Worm (Caenorhabditis elegans) whole organism, mixed stage, embryonic: ENCODE results near the gene F45G2.9.

Experiments
- M03D4.4 ChIP-seq: sonication (generic microtip); optimal IDR thresholded peaks from 2 replicates; lab custom pipeline; 2017; ENCODE audit warnings: mild to moderate bottlenecking, missing genetic modification characterization, missing compliant biosample characterization
- bed-3 ChIP-seq: fragments of 200-800 bp; sonication (Bioruptor generic); optimal IDR thresholded peaks from 3 replicates; lab custom pipeline; 2018; ENCODE audit warnings: mild to moderate bottlenecking, missing genetic modification characterization, moderate library complexity, missing compliant biosample characterization
- blmp-1 ChIP-seq: fragments of 150-350 bp; optimal IDR thresholded peaks from 2 replicates; lab custom pipeline; 2014; ENCODE audit warnings: missing biosample characterization, missing genetic modification characterization
- ceh-39 ChIP-seq: fragments of 150-350 bp; optimal IDR thresholded peaks from 2 replicates; lab custom pipeline; 2014; ENCODE audit warnings: missing biosample characterization, missing genetic modification characterization
- ceh-43 ChIP-seq: fragments of 200-800 bp; sonication (Bioruptor generic); optimal IDR thresholded peaks from 2 replicates; lab custom pipeline; 2018; ENCODE audit warnings: mild to moderate bottlenecking, missing genetic modification characterization, moderate library complexity, missing compliant biosample characterization
- ceh-83 ChIP-seq: fragments of 200-800 bp; sonication (Bioruptor generic); optimal IDR thresholded peaks from 2 replicates; lab custom pipeline; 2018; ENCODE audit warnings: mild to moderate bottlenecking, missing genetic modification characterization, missing compliant biosample characterization
- ces-1 ChIP-seq: fragments of 150-350 bp; optimal IDR thresholded peaks from 2 replicates; lab custom pipeline; 2014; ENCODE audit warnings: missing biosample characterization, missing genetic modification reagents, missing genetic modification characterization
- cnd-1 ChIP-seq: fragments of 200-800 bp; sonication (Bioruptor generic); optimal IDR thresholded peaks from 2 replicates; lab custom pipeline; 2018; ENCODE audit warnings: mild to moderate bottlenecking, missing genetic modification characterization, missing compliant biosample characterization
- drap-1 ChIP-seq: fragments of 200-800 bp; sonication (Bioruptor generic); optimal IDR thresholded peaks from 3 replicates; lab custom pipeline; 2018; ENCODE audit warnings: mild to moderate bottlenecking, missing genetic modification characterization, missing compliant biosample characterization
- elt-1 ChIP-seq: sonication (generic microtip); optimal IDR thresholded peaks from 2 replicates; lab custom pipeline; 2017; ENCODE audit warnings: missing genetic modification characterization, mild to moderate bottlenecking, missing compliant biosample characterization, antibody characterized with exemption, moderate library complexity, borderline replicate concordance; ENCODE audit not compliant: insufficient read depth
- elt-3 ChIP-seq: fragments of 150-350 bp; optimal IDR thresholded peaks from 2 replicates; lab custom pipeline; 2014; ENCODE audit warnings: missing biosample characterization, missing genetic modification characterization
- flh-1 ChIP-seq: fragments of 200-800 bp; sonication (Bioruptor generic); optimal IDR thresholded peaks from 2 replicates; lab custom pipeline; 2018; ENCODE audit warnings: mild to moderate bottlenecking, missing genetic modification characterization, moderate library complexity, missing compliant biosample characterization
- ham-2 ChIP-seq: fragments of 200-800 bp; sonication (Bioruptor generic); optimal IDR thresholded peaks from 2 replicates; lab custom pipeline; 2018; ENCODE audit warnings: mild to moderate bottlenecking, missing genetic modification characterization, missing compliant biosample characterization
- hlh-1 ChIP-seq: fragments of 150-350 bp; optimal IDR thresholded peaks from 2 replicates; lab custom pipeline; 2014; ENCODE audit warnings: missing biosample characterization, missing genetic modification reagents, missing genetic modification characterization
- lin-13 ChIP-seq: fragments of 150-350 bp; optimal IDR thresholded peaks from 2 replicates; lab custom pipeline; 2014; ENCODE audit warnings: missing biosample characterization, missing genetic modification characterization
- lin-32 ChIP-seq: fragments of 200-800 bp; sonication (Bioruptor generic); optimal IDR thresholded peaks from 2 replicates; lab custom pipeline; 2018; ENCODE audit warnings: mild to moderate bottlenecking, missing genetic modification characterization, missing compliant biosample characterization
- lsy-2 ChIP-seq: fragments of 150-350 bp; optimal IDR thresholded peaks from 2 replicates; lab custom pipeline; 2014; ENCODE audit warnings: missing biosample characterization, missing genetic modification characterization
- mab-5 ChIP-seq: fragments of 150-350 bp; optimal IDR thresholded peaks from 2 replicates; lab custom pipeline; 2014; ENCODE audit warnings: missing biosample characterization, missing genetic modification characterization
- mep-1 ChIP-seq: fragments of 150-350 bp; optimal IDR thresholded peaks from 2 replicates; lab custom pipeline; 2017; ENCODE audit warnings: missing biosample characterization, missing genetic modification reagents, missing genetic modification characterization, inconsistent platforms
- mls-2 ChIP-seq: sonication (generic microtip); optimal IDR thresholded peaks from 2 replicates; lab custom pipeline; 2016; ENCODE audit warnings: mild to moderate bottlenecking, missing genetic modification characterization, moderate library complexity, missing compliant biosample characterization
- nhr-12 ChIP-seq: fragments of 150-350 bp; optimal IDR thresholded peaks from 2 replicates; lab custom pipeline; 2014; ENCODE audit warnings: missing biosample characterization, missing genetic modification characterization
- nhr-2 ChIP-seq: fragments of 150-350 bp; optimal IDR thresholded peaks from 2 replicates; lab custom pipeline; 2014; ENCODE audit warnings: missing biosample characterization, missing genetic modification characterization
- nhr-237 ChIP-seq: fragments of 150-350 bp; optimal IDR thresholded peaks from 2 replicates; lab custom pipeline; 2014; ENCODE audit warnings: missing biosample characterization, missing genetic modification characterization
- nhr-28 ChIP-seq: fragments of 150-350 bp; optimal IDR thresholded peaks from 2 replicates; lab custom pipeline; 2014; ENCODE audit warnings: missing biosample characterization, missing genetic modification characterization
- nhr-76 ChIP-seq: sonication (generic microtip); optimal IDR thresholded peaks from 2 replicates; lab custom pipeline; 2017; ENCODE audit warnings: missing biosample characterization, missing genetic modification characterization
- pha-4 ChIP-seq: fragments of 150-350 bp; optimal IDR thresholded peaks from 2 replicates; lab custom pipeline; 2018; ENCODE audit warnings: missing biosample characterization, missing genetic modification reagents, missing genetic modification characterization
- sem-2 ChIP-seq: fragments of 200-800 bp; sonication (Bioruptor generic); optimal IDR thresholded peaks from 2 replicates; lab custom pipeline; 2018; ENCODE audit warnings: mild to moderate bottlenecking, missing genetic modification characterization, missing compliant biosample characterization
- snpc-4 ChIP-seq: fragments of 150-350 bp; optimal IDR thresholded peaks from 2 replicates; lab custom pipeline; 2014; ENCODE audit warnings: missing biosample characterization, missing genetic modification characterization
- sptf-1 ChIP-seq: sonication (generic microtip); optimal IDR thresholded peaks from 2 replicates; lab custom pipeline; 2017; ENCODE audit warnings: mild to moderate bottlenecking, missing genetic modification characterization, moderate library complexity, missing compliant biosample characterization
- tbx-8 ChIP-seq: fragments of 200-800 bp; sonication (Bioruptor generic); optimal IDR thresholded peaks from 2 replicates; lab custom pipeline; 2018; ENCODE audit warnings: mild to moderate bottlenecking, missing genetic modification characterization, moderate library complexity, missing compliant biosample characterization
- unc-120 ChIP-seq: sonication (generic microtip); optimal IDR thresholded peaks from 2 replicates; lab custom pipeline; 2017; ENCODE audit warnings: missing genetic modification characterization, missing compliant biosample characterization; ENCODE audit not compliant: poor library complexity, severe bottlenecking
- unc-39 ChIP-seq: fragments of 150-350 bp; optimal IDR thresholded peaks from 2 replicates; lab custom pipeline; 2014; ENCODE audit warnings: missing biosample characterization, missing genetic modification characterization
- unc-62 ChIP-seq: fragments of 150-350 bp; optimal IDR thresholded peaks from 2 replicates; lab custom pipeline; 2014; ENCODE audit warnings: missing biosample characterization, missing genetic modification reagents, missing genetic modification characterization
- zip-8 ChIP-seq: fragments of 150-350 bp; optimal IDR thresholded peaks from 2 replicates; lab custom pipeline; 2014; ENCODE audit warnings: missing biosample characterization, missing genetic modification characterization
- ztf-11 ChIP-seq: fragments of 150-350 bp; optimal IDR thresholded peaks from 2 replicates; lab custom pipeline; 2014; ENCODE audit warnings: missing biosample characterization, missing genetic modification characterization

F45G2.9 gene

DNA sequence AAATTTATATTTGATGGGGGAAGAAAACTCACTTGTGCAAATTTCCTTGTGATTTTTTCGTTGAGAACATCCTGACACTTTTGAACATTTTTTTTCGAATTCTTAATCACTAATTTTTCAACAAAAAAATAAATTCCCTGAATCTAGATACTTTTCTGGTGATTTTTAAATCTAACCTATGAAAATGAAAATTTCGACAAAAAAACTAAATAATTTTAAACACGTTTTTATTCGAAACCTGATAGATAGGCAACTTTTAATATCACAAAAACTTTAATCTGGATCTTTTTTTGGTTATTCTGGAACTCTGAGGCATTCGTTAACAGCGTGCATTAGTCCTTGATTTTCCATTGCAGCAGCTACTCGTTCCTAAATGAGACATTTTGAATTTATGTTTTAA is at the start of gene F45G2.9:
Gene F45G2.9 (minus strand): TSS at position 101 of the 400 bp plus-strand sequence.
- TF ChIP-seq lin-13 (tag; lab: Kevin White, UChicago) (no peak), mls-2 (no peak), nhr-76 (tag; lab: Kevin White, UChicago) (no peak), mab-5 (tag; lab: Kevin White, UChicago) (no peak), snpc-4 (tag; lab: Kevin White, UChicago) (no peak)

- TF ChIP-seq unc-120 (tag; lab: Kevin White, UChicago) (no peak), blmp-1 (tag; lab: Kevin White, UChicago) (no peak)
- TF ChIP-seq, all 35 proteins: peak for 0
Observed at ce11 chrIII:13484024-13484423, 47.3 kb upstream of the F45G2.9 start, which contains the start of gene acc-4. TSS of gene acc-4 (minus strand) at chrIII:13484124.

DNA sequence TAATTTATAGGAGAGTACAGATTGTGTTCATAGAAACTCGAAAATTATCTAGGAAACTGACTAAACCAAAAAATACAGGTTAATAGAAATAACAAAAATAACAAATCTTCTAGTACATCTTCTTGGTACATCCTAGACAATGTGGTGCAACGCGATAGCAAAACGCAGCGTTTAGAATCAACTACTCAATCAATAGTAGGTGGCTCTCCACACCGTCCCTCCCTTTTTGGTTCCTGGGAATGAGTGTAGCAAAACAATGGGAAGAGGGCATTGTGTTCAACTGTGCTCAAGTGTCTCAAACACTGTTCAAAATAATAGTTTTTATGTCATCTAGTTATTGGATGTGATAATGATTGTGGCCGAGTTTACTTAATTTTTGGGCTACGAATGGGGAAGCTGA is 39.9 kb upstream of the F45G2.9 start, which contains the start of gene T27E9.6:
Gene T27E9.6 (minus strand): TSS at position 101 of the 400 bp plus-strand sequence.
- no peak for TF ChIP-seq mab-5 (tag; lab: Kevin White, UChicago)

- TF ChIP-seq cnd-1 (tag; lab: Kevin White, UChicago) (peak; percentile 54), unc-120 (tag; lab: Kevin White, UChicago) (no peak)
- TF ChIP-seq, all 35 proteins: peak for 1
Observed at ce11 chrIII:13474482-13474881, 37.7 kb upstream of the F45G2.9 start.

ce11 chrIII:13471504-13471903 is 34.8 kb upstream of the F45G2.9 start, which contains the start of gene pssy-2:
TSS of gene pssy-2 (plus strand) at chrIII:13471804.
- TF ChIP-seq blmp-1 (tag; lab: Kevin White, UChicago) (no peak), hlh-1 (tag; lab: Kevin White, UChicago) (no peak), ces-1 (GFP tag; lab: Kevin White, UChicago) (no peak), mep-1 (tag; lab: Kevin White, UChicago) (no peak), ceh-39 (tag; lab: Kevin White, UChicago) (no peak), unc-62 (GFP tag; lab: Kevin White, UChicago) (no peak), flh-1 (GFP tag; lab: Kevin White, UChicago) (no peak), lin-13 (tag; lab: Kevin White, UChicago) (no peak), nhr-12 (tag; lab: Kevin White, UChicago) (no peak), nhr-28 (tag; lab: Kevin White, UChicago) (no peak), zip-8 (tag; lab: Kevin White, UChicago) (no peak), elt-1 (tag; lab: Kevin White, UChicago) (no peak), sptf-1 (tag; lab: Kevin White, UChicago) (no peak)

ce11 chrIII:13465918-13466592 is 29.3 kb upstream of the F45G2.9 start, which contains the start of gene cdk-5:
TSS of gene cdk-5 (minus strand) at chrIII:13466342.
- TF ChIP-seq elt-1 (tag; lab: Kevin White, UChicago) (no peak), pha-4 (peak; percentile 95), flh-1 (GFP tag; lab: Kevin White, UChicago) (no peak), nhr-237 (tag; lab: Kevin White, UChicago) (peak; percentile 76), ceh-83 (GFP tag; lab: Kevin White, UChicago) (no peak), sem-2 (GFP tag; lab: Kevin White, UChicago) (no peak), tbx-8 (no peak), blmp-1 (tag; lab: Kevin White, UChicago) (no peak), nhr-28 (tag; lab: Kevin White, UChicago) (no peak), ceh-39 (tag; lab: Kevin White, UChicago) (peak; percentile 61), ces-1 (GFP tag; lab: Kevin White, UChicago) (peak; percentile 97), unc-120 (tag; lab: Kevin White, UChicago) (no peak), drap-1 (GFP tag; lab: Kevin White, UChicago) (peak; percentile 1), nhr-76 (tag; lab: Kevin White, UChicago) (no peak), cnd-1 (tag; lab: Kevin White, UChicago) (no peak), bed-3 (GFP tag; lab: Kevin White, UChicago) (no peak), nhr-2 (tag; lab: Kevin White, UChicago) (peak; percentile 38), lin-13 (tag; lab: Kevin White, UChicago) (peak; percentile 72), lsy-2 (tag; lab: Kevin White, UChicago) (peak; percentile 86), ztf-11 (no peak), lin-32 (no peak), mab-5 (tag; lab: Kevin White, UChicago) (no peak), zip-8 (tag; lab: Kevin White, UChicago) (no peak), mep-1 (tag; lab: Kevin White, UChicago) (peak; percentile 76), unc-62 (GFP tag; lab: Kevin White, UChicago) (peak; percentile 20), nhr-12 (tag; lab: Kevin White, UChicago) (no peak), elt-3 (no peak), sptf-1 (tag; lab: Kevin White, UChicago) (peak; percentile 39), hlh-1 (tag; lab: Kevin White, UChicago) (peak; percentile 8), ham-2 (GFP tag; lab: Kevin White, UChicago) (no peak), ceh-43 (no peak), M03D4.4 (tag; lab: Kevin White, UChicago) (no peak), snpc-4 (tag; lab: Kevin White, UChicago) (no peak), unc-39 (tag; lab: Kevin White, UChicago) (no peak), mls-2 (no peak)
